Fruit fly (Drosophila melanogaster): Measurements from ENCODE around the gene Jon25Biii.

Jon25Biii gene

dm6 chr2L:4999389-5000032 is 48.9 kb upstream of the Jon25Biii start (continued):
- TF ChIP-seq CG11696 (GFP tag; IDR thresholded peaks at IDR 0.05) (no peak; the same call in 1 of the 2 replicates), h (optimal IDR thresholded peaks at IDR 0.05) (no peak), nerfin-2 (GFP tag; IDR thresholded peaks at IDR 0.05; ENCODE audit: partially characterized antibody) (no peak), ase (GFP tag; IDR thresholded peaks at IDR 0.05) (peak; percentile 67), Abd-B (GFP tag; optimal IDR thresholded peaks at IDR 0.05) (no peak), CG1647 (GFP tag; optimal IDR thresholded peaks at IDR 0.05) (peak; percentile 36), Chrac-16 (GFP tag; optimal IDR thresholded peaks at IDR 0.05) (peak; percentile 74), CG7987 (GFP tag; optimal IDR thresholded peaks at IDR 0.05) (no peak), GATAe (GFP tag; conservative IDR thresholded peaks at IDR 0.05) (0 out of 2 replicates have a peak, but pooled peaks have one; percentile 34), CG16779 (GFP tag; IDR thresholded peaks at IDR 0.05) (0 out of 2 replicates have a peak, but pooled peaks have one; percentile 63), CG17361 (GFP tag; IDR thresholded peaks at IDR 0.05) (peak; percentile 15; the same call in 1 of the 3 replicates), Lpt (GFP tag; optimal IDR thresholded peaks at IDR 0.05) (no peak), Oli (tag; optimal IDR thresholded peaks at IDR 0.05) (peak; percentile 74), CG2129 (GFP tag; IDR thresholded peaks at IDR 0.05; ENCODE audit: partially characterized antibody) (no peak), CG10147 (GFP tag; optimal IDR thresholded peaks at IDR 0.05) (peak; percentile 41), B-H1 (GFP tag; IDR thresholded peaks at IDR 0.05) (peak; percentile 69), CG9609 (GFP tag; optimal IDR thresholded peaks at IDR 0.05) (peak; percentile 28), Lhr (GFP tag; optimal IDR thresholded peaks at IDR 0.05) (peak; percentile 26), CG11560 (tag; IDR thresholded peaks at IDR 0.05) (peak; percentile 60; the same call in 1 of the 3 replicates), C15 (GFP tag; IDR thresholded peaks at IDR 0.05) (0 out of 3 replicates have a peak, but pooled peaks have one; percentile 34), Scr (GFP tag; IDR thresholded peaks at IDR 0.05; ENCODE audit: partially characterized antibody) (no peak), CG32767 (GFP tag; IDR thresholded peaks at IDR 0.05) (peak; percentile 47; the same call in 1 of the 2 replicates), CG9727 (GFP tag; optimal IDR thresholded peaks at IDR 0.05) (peak; percentile 67), Mad (GFP tag; optimal IDR thresholded peaks at IDR 0.05) (peak; percentile 41), pfk (GFP tag; optimal IDR thresholded peaks at IDR 0.05) (no peak), Stat92E (GFP tag; optimal IDR thresholded peaks at IDR 0.05) (no peak), Bdp1 (GFP tag; optimal IDR thresholded peaks at IDR 0.05) (peak; percentile 47), seq (GFP tag; IDR thresholded peaks at IDR 0.05) (peak; percentile 44; the same call in 1 of the 2 replicates), salm (tag; optimal IDR thresholded peaks at IDR 0.05) (peak; percentile 59), Neu2 (GFP tag; optimal IDR thresholded peaks at IDR 0.05; ENCODE audit: borderline replicate concordance) (no peak), phol (tag; optimal IDR thresholded peaks at IDR 0.05) (peak; percentile 74), CG4404 (GFP tag; IDR thresholded peaks at IDR 0.05) (peak; percentile 78), fd3F (GFP tag; optimal IDR thresholded peaks at IDR 0.05) (peak; percentile 58), dm (GFP tag; optimal IDR thresholded peaks at IDR 0.05) (no peak), Adf1 (GFP tag; IDR thresholded peaks at IDR 0.05) (no peak), CG17359 (tag; optimal IDR thresholded peaks at IDR 0.05) (peak; percentile 78), prd (optimal IDR thresholded peaks at IDR 0.05) (no peak), prd (GFP tag; IDR thresholded peaks at IDR 0.05) (peak; percentile 87), CG8944 (GFP tag; optimal IDR thresholded peaks at IDR 0.05) (peak; percentile 43), CG13287 (GFP tag; IDR thresholded peaks at IDR 0.05; ENCODE audit: partially characterized antibody) (no peak), CG17385 (GFP tag; optimal IDR thresholded peaks at IDR 0.05) (peak; percentile 60), Atf6 (GFP tag; IDR thresholded peaks at IDR 0.05) (peak; percentile 70; the same call in 1 of the 2 replicates), nau (GFP tag; optimal IDR thresholded peaks at IDR 0.05) (no peak), btn (GFP tag; optimal IDR thresholded peaks at IDR 0.05) (peak; percentile 75), Ets65A (GFP tag) (peak; percentile 93), pb (GFP tag; optimal IDR thresholded peaks at IDR 0.05) (no peak), CG9437 (GFP tag; optimal IDR thresholded peaks at IDR 0.05) (no peak), Dip2 (GFP tag; IDR thresholded peaks at IDR 0.05) (no peak), gsb-n (tag; optimal IDR thresholded peaks at IDR 0.05) (peak; percentile 56), zfh1 (GFP tag; IDR thresholded peaks at IDR 0.05) (peak; percentile 79)
